Worm (Caenorhabditis elegans): ENCODE results near the gene Y39G8B.5.

Y39G8B.5 gene

ce11 chrII:14040204-14040842 lies 48.7 kb upstream of the Y39G8B.5 start (continued):
- TF ChIP-seq ceh-63 (GFP tag; optimal IDR thresholded peaks at IDR 0.05) (no peak), C04F5.9 (tag; optimal IDR thresholded peaks at IDR 0.05) (peak; percentile 53), elt-3 (tag; optimal IDR thresholded peaks at IDR 0.05) (peak in 3 of 6 experiments; percentile 54 to 85 (median 77)), lin-35 (GFP tag; optimal IDR thresholded peaks at IDR 0.05) (peak; percentile 52 to 79), unc-86 (tag; optimal IDR thresholded peaks at IDR 0.05) (peak; percentile 93), pax-3 (tag; optimal IDR thresholded peaks at IDR 0.05) (peak; percentile 85), vab-15 (tag; optimal IDR thresholded peaks at IDR 0.05) (no peak), mdl-1 (tag; optimal IDR thresholded peaks at IDR 0.05) (peak; percentile 77 to 97), nhr-11 (tag; optimal IDR thresholded peaks at IDR 0.05) (peak; percentile 87), pag-3 (tag; optimal IDR thresholded peaks at IDR 0.05; ENCODE audit: borderline replicate concordance, insufficient read depth) (peak; percentile 57), unc-130 (tag; optimal IDR thresholded peaks at IDR 0.05) (peak; percentile 82), dsc-1 (tag; optimal IDR thresholded peaks at IDR 0.05) (peak; percentile 89), nhr-20 (tag; optimal IDR thresholded peaks at IDR 0.05) (peak; percentile 94), unc-62 (GFP tag; optimal IDR thresholded peaks at IDR 0.05) (no peak), unc-30 (tag; optimal IDR thresholded peaks at IDR 0.05) (no peak), swsn-7 (tag; optimal IDR thresholded peaks at IDR 0.05) (peak; percentile 93), lir-3 (tag; optimal IDR thresholded peaks at IDR 0.05; ENCODE audit: poor library complexity) (peak; percentile 76), snpc-4 (tag; optimal IDR thresholded peaks at IDR 0.05) (peak; percentile 78), grh-1 (GFP tag; IDR thresholded peaks at IDR 0.05) (peak; percentile 56; the same call in 1 of the 2 replicates), fkh-8 (tag; optimal IDR thresholded peaks at IDR 0.05) (peak; percentile 93), jun-1 (tag; optimal IDR thresholded peaks at IDR 0.05) (peak; percentile 87), snu-23 (GFP tag; optimal IDR thresholded peaks at IDR 0.05) (peak; percentile 94), C16A3.4 (tag; optimal IDR thresholded peaks at IDR 0.05) (peak; percentile 86), tbx-2 (tag; optimal IDR thresholded peaks at IDR 0.05) (peak; percentile 95), lin-15B (tag; optimal IDR thresholded peaks at IDR 0.05) (no peak), nhr-12 (tag; optimal IDR thresholded peaks at IDR 0.05) (no peak), mef-2 (tag; optimal IDR thresholded peaks at IDR 0.05) (peak; percentile 85), ets-5 (GFP tag; IDR thresholded peaks at IDR 0.05) (0 out of 2 replicates have a peak, but pooled peaks have one; percentile 89), nhr-237 (tag; optimal IDR thresholded peaks at IDR 0.05) (peak; percentile 65), fkh-10 (GFP tag; optimal IDR thresholded peaks at IDR 0.05) (peak; percentile 95), rnt-1 (tag; optimal IDR thresholded peaks at IDR 0.05) (peak; percentile 85), egl-27 (tag; optimal IDR thresholded peaks at IDR 0.05) (peak; percentile 82 to 89), nhr-71 (tag; optimal IDR thresholded peaks at IDR 0.05) (peak; percentile 98), ceh-88 (GFP tag; IDR thresholded peaks at IDR 0.05) (peak; percentile 67), dpl-1 (GFP tag; optimal IDR thresholded peaks at IDR 0.05) (peak; percentile 52 to 60 (median 57))

ce11 chrII:14039811-14040203 lies 48.2 kb upstream of the Y39G8B.5 start:
- TF ChIP-seq mep-1 (tag; optimal IDR thresholded peaks at IDR 0.05) (no peak), aly-2 (tag; optimal IDR thresholded peaks at IDR 0.05) (no peak), efl-1 (optimal IDR thresholded peaks at IDR 0.05) (no peak), efl-1 (GFP tag; optimal IDR thresholded peaks at IDR 0.05 in 1 of 2) (peak in 1 of 2 experiments; percentile 40), ama-1 (optimal IDR thresholded peaks at IDR 0.05) (no peak), nhr-90 (tag; optimal IDR thresholded peaks at IDR 0.05; ENCODE audit: poor library complexity) (no peak)

Measured in whole organism, L1 larva.